Fruit fly (Drosophila melanogaster) Kc167 (cell line): Measurements from ENCODE around the gene CG34382.

Experiments
- Myc ChIP-seq: fragments of >200 bp; optimal IDR thresholded peaks from 2 replicates; lab custom pipeline; 2017; ENCODE audit warnings: missing external identifiers
- Sin3A ChIP-seq: fragments of >200 bp; optimal IDR thresholded peaks from 2 replicates; lab custom pipeline; 2018; ENCODE audit warnings: missing external identifiers
- h ChIP-seq: fragments of >200 bp; optimal IDR thresholded peaks from 3 replicates; lab custom pipeline; 2018; ENCODE audit warnings: missing external identifiers
- insv ChIP-seq: fragments of >200 bp; optimal IDR thresholded peaks from 3 replicates; lab custom pipeline; 2018; ENCODE audit warnings: missing external identifiers
- psq ChIP-seq: fragments of >200 bp; optimal IDR thresholded peaks from 2 replicates; lab custom pipeline; 2017; ENCODE audit warnings: missing external identifiers
- ttk ChIP-seq: sonication (Bioruptor generic); optimal IDR thresholded peaks from 2 replicates; lab custom pipeline; 2017; ENCODE audit warnings: missing external identifiers

The CG34382 gene

DNA sequence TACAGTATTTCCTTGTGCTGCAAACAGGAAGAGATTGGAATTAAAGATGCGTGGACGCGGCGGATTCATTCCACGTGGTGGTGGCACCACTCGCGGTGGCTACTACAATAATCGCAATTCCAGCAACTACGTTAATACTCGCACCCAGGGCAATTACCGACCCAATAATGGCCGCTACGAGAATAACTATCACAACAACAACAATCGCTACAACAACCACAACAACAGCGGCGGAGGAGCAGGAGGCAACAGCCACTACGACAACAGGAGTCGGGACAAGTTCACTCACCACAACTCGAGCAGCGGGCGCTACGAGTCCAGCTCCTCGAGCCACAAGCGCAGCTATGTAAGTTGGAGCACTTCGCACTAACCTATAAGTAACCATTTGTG, 13.7 kb upstream of the CG34382 start:
- TF ChIP-seq Sin3A (lab: Kevin White, UChicago) (no peak), Myc (lab: Kevin White, UChicago) (no peak), insv (lab: Kevin White, UChicago) (no peak), h (lab: Kevin White, UChicago) (no peak), psq (lab: Kevin White, UChicago) (no peak), ttk (lab: Kevin White, UChicago) (no peak)

DNA sequence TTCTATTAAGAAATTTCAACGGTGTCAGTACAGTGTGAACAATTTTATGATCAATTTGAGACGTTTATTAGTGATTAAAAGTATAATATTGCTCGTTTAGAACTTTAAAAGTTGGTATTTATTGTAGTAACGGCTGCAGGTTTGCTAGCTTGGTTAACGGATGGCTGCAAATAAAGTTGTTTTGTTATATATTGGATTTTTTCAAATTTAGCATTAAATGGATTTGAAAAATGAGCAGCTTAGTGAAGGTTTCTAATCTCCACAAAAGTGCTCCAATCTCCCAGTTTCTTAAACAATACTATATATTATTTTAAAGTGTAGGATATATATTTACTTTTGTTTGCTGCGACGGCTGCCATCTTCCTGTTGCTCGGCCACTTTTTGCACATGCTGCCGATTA, 6.8 kb upstream of the CG34382 start:
- TF ChIP-seq h (lab: Kevin White, UChicago) (no peak), psq (lab: Kevin White, UChicago) (no peak), insv (lab: Kevin White, UChicago) (no peak), Sin3A (lab: Kevin White, UChicago) (no peak), ttk (lab: Kevin White, UChicago) (no peak), Myc (lab: Kevin White, UChicago) (no peak)

DNA sequence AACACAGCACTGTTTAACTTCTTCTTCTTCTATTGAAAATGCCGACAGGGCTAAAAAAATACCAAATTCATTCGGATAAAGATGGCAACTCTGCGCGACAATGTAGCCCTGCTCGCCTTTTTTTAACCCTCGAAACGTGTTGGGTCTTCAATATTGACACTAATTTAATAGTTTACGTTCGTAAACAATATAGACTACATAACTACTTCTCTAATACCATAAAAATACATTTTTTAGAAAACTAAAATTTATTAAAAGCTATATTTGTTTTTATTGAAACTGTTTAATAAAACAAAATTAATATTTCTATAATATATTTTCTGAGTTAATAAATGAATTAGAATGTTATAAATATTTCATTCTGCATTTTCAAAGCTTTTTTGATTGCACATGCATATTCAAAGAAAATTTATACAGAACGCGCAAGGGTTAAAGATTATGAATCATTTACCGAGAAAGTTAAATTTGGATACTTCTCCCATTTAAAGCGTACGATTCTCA, 9.9 kb downstream of the CG34382 start, which contains the start of the genes Taf2 and CalpB:
Gene Taf2 (minus strand): TSS at position 54 of the 501 bp plus-strand sequence.
Gene CalpB (plus strand): TSS at position 133 of the 501 bp plus-strand sequence.
- TF ChIP-seq insv (lab: Kevin White, UChicago) (no peak), h (lab: Kevin White, UChicago) (no peak), Myc (lab: Kevin White, UChicago) (no peak), ttk (lab: Kevin White, UChicago) (no peak), Sin3A (lab: Kevin White, UChicago) (no peak), psq (lab: Kevin White, UChicago) (no peak)

DNA sequence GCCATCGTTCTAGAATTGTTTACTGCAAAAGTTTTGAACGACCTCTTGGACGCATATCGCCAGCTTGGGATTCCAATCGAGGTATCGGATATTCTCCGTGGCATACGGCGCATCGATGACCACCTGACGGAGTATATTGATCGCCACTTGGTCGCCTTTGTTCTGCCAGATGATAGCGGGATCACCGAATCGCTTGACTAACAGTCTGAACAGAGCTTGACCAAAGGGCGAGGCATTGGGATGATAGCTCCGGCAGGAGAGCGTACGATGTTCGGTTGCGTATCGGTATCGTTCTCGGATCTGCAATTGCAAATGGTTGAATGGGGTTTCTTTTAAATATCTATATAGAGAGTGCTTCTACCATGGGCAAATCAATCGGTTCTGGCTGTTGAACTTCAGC, 15.2 kb downstream of the CG34382 start:
- no peak for TF ChIP-seq insv (lab: Kevin White, UChicago)
- TF ChIP-seq Sin3A (lab: Kevin White, UChicago), result no peak
- no peak for TF ChIP-seq h (lab: Kevin White, UChicago)
- no peak for TF ChIP-seq psq (lab: Kevin White, UChicago)
- no peak for TF ChIP-seq ttk (lab: Kevin White, UChicago)
- TF ChIP-seq Myc (lab: Kevin White, UChicago), result no peak

DNA sequence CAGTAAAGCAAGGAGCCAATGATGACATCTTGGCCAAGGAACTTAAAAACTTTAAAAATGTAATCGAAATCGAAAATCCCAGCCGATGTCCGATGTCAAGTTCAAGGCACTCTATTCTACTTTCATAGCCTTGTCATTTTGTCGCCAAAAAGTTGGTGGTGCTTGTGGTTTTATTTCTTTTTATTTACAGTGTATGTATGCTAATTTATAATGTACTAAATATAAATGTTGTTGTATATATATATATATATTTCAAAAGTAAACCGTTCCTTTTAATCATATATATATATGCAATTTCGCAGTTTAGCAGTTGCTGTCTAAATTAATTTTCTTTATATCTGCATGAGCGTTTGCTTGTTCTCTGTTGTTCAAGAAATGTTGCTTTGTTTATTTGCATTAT, 15.9 kb downstream of the CG34382 start, which contains the start of the genes CG6709 and Hez:
Gene CG6709 (minus strand): TSS at position 101 of the 400 bp plus-strand sequence.
Gene Hez (minus strand): TSS at position 101 of the 400 bp plus-strand sequence.
- TF ChIP-seq insv (lab: Kevin White, UChicago) (no peak), ttk (lab: Kevin White, UChicago) (no peak), Sin3A (lab: Kevin White, UChicago) (no peak), h (lab: Kevin White, UChicago) (no peak), Myc (lab: Kevin White, UChicago) (no peak), psq (lab: Kevin White, UChicago) (no peak)

DNA sequence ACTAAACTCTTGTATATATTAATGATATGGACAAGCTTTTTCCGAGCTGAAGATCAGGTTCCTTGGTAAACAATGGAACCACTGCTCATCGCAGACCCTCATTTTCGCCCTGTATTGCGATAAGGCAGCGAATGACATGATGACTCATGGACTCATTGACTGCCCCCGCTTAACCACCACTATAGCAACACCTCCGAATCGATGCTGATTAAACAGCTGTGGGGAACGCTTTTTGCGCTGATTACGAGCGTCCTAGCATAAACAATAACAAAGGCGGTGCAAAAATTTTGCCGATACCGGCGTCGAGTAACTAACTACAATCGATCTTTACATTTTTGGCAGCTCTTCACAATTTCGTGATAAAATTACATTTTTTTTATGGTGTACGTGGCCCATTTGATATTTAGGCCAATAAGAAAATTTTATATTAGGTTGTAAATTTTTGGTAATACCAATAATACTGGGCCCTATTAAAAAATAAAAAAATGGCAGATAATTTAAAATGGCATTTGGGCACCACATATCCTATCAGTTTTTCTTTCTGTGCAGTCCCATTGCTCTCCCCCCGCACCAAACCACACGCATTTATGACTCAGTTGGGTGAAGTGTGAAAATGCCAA, 18.5 kb downstream of the CG34382 start:
- TF ChIP-seq h (lab: Kevin White, UChicago) (no peak), psq (lab: Kevin White, UChicago) (no peak), ttk (lab: Kevin White, UChicago) (no peak), Myc (lab: Kevin White, UChicago) (no peak), Sin3A (lab: Kevin White, UChicago) (no peak), insv (lab: Kevin White, UChicago) (no peak)

DNA sequence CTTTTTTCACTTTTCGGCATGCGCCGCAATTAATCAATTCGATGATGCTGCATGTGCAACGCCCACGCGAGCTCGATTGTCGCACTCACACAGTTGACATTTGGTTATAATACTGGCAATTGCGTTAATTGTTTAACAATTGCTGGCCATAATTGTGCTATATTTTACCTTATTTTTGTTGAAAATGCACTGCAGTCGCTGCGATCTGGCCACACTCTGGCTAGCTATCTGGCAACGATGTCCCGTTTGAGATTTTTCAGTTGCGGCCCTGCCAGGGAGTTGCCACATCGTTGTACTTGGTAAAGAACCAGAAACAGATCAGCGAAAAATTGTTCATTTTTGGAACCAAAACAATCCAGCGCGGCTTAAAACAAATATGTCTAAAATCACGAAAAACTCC, 19.6 kb downstream of the CG34382 start, which contains the start of the genes CG6707 and CG46387:
Gene CG6707 (minus strand): TSS at position 221 of the 400 bp plus-strand sequence.
Gene CG46387 (plus strand): TSS at position 272 of the 400 bp plus-strand sequence.
- no peak for TF ChIP-seq Myc (lab: Kevin White, UChicago)
- TF ChIP-seq insv (lab: Kevin White, UChicago), result no peak
- TF ChIP-seq h (lab: Kevin White, UChicago), result no peak
- no peak for TF ChIP-seq ttk (lab: Kevin White, UChicago)
- TF ChIP-seq psq (lab: Kevin White, UChicago), result no peak
- no peak for TF ChIP-seq Sin3A (lab: Kevin White, UChicago)

DNA sequence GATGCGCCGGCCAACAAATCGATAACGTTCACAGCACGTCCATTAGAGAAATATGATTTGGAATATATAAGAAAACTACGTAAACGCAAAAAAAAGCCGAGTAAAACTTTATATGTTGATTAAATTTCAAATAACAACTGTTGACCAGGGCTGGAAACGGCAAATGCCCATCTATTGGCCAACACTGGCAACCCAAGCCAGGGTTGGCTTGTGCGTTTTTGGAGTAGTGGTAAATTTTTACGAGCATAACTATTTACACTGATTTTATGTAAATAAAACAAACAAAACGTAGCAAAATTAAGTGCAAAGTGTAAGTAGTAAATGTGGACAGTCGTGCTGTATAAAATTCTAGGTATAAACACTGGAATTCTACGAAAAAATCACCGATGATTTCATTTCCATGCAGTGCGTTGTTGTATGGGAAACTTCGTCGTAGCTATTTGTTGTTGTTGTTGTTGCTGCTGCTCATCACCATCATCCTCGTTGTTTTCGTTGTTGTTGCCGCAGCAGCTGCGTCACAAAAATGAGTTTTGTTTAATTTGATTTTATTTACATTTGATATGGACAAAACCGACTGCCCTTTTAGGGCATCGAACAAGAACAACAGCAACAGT, 20.4 kb downstream of the CG34382 start, which contains the start of gene nudE:
Gene nudE (plus strand): TSS at position 196 of the 614 bp plus-strand sequence.
- TF ChIP-seq Sin3A (lab: Kevin White, UChicago), result no peak
- TF ChIP-seq psq (lab: Kevin White, UChicago), result no peak
- TF ChIP-seq insv (lab: Kevin White, UChicago), result no peak
- TF ChIP-seq ttk (lab: Kevin White, UChicago), result no peak
- no peak for TF ChIP-seq h (lab: Kevin White, UChicago)
- no peak for TF ChIP-seq Myc (lab: Kevin White, UChicago)

DNA sequence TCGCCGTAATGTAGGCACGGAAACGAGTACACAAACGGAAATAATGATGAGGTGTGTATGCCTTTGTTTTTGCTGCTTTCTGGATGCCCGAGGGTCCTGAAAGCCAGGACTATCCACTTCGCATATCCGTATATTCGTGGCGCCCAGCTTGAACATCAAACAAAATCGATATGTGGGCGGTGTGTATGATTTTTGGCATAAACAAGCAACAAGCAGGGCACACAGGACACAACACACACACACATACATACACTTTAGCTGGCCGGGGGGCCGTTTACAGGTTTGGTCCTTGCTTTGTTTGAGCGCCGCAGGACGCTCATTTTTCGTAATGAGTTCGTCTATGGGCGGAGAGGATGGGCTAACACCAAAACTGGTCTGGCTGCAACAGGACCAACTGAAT, 26.2 kb downstream of the CG34382 start:
- no peak for TF ChIP-seq h (lab: Kevin White, UChicago)
- TF ChIP-seq Myc (lab: Kevin White, UChicago), result no peak
- TF ChIP-seq insv (lab: Kevin White, UChicago), result no peak
- TF ChIP-seq Sin3A (lab: Kevin White, UChicago), result no peak
- TF ChIP-seq ttk (lab: Kevin White, UChicago), result no peak
- no peak for TF ChIP-seq psq (lab: Kevin White, UChicago)

DNA sequence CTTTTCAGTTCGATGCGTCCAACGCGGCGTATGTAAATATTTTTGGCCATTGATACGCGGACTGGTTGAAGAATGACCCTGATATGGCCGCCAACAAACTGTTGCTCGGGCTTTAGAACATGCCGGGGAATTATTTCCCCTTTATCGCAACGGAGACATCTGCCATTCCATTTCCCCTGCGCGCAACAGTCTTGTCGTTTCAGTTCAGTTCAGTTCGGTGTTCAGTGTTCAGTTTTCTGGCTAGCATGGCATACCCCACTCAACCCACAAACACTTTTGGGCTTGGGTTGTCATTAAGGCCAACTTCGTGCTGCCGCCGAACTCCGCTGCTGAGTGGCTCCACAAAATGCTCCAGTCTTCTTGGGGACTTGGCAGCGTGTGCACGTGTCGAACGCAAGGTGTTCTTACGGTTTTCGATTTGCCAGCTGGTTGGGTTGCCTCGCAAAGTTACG, 29.0 kb downstream of the CG34382 start, which contains the start of gene bma:
Gene bma (plus strand): TSS at position 402 of the 452 bp plus-strand sequence.
- TF ChIP-seq Sin3A (lab: Kevin White, UChicago) (no peak), insv (lab: Kevin White, UChicago) (no peak), ttk (lab: Kevin White, UChicago) (no peak), psq (lab: Kevin White, UChicago) (no peak), Myc (lab: Kevin White, UChicago) (no peak), h (lab: Kevin White, UChicago) (no peak)
